Worm (Caenorhabditis elegans): ENCODE results near the gene EEED8.15.

EEED8.15 gene

ce11 chrII:5418929-5419328, at the start of gene EEED8.15:
Gene EEED8.15 (plus strand): TSS chrII:5419229.
- peak in 1 of 2 experiments; percentile 57 for TF ChIP-seq unc-62 (GFP tag; optimal IDR thresholded peaks at IDR 0.05 in 1 of 2)
- no peak for TF ChIP-seq unc-62 (tag; optimal IDR thresholded peaks at IDR 0.05)
- TF ChIP-seq daf-12 (tag; optimal IDR thresholded peaks at IDR 0.05) = no peak
- TF ChIP-seq nhr-48 (tag; optimal IDR thresholded peaks at IDR 0.05) = no peak

- TF ChIP-seq nhr-237 (tag; optimal IDR thresholded peaks at IDR 0.05) = no peak
- peak; percentile 3 for TF ChIP-seq aha-1 (tag)
- no peak for TF ChIP-seq zfp-2 (tag; optimal IDR thresholded peaks at IDR 0.05)
- no peak for TF ChIP-seq gei-8 (GFP tag; optimal IDR thresholded peaks at IDR 0.05)
Measured at ce11 chrII:5370641-5371040, 48.4 kb upstream of the EEED8.15 start, which contains the start of gene F09E5.12. Gene F09E5.12 (minus strand): TSS chrII:5370741.

- no peak for TF ChIP-seq lim-7 (GFP tag; IDR thresholded peaks at IDR 0.05)
- TF ChIP-seq unc-39 (tag; optimal IDR thresholded peaks at IDR 0.05) = no peak
- peak; percentile 68 to 96 for TF ChIP-seq lsy-2 (tag; optimal IDR thresholded peaks at IDR 0.05)
- peak; percentile 79 for TF ChIP-seq nhr-102 (tag; optimal IDR thresholded peaks at IDR 0.05)
- TF ChIP-seq nhr-111 (GFP tag; optimal IDR thresholded peaks at IDR 0.05) = no peak
- TF ChIP-seq mxl-3 (GFP tag; optimal IDR thresholded peaks at IDR 0.05) = peak; percentile 62
- no peak for TF ChIP-seq ceh-82 (tag; optimal IDR thresholded peaks at IDR 0.05)
- no peak for TF ChIP-seq vab-7 (GFP tag; IDR thresholded peaks at IDR 0.05)
- TF ChIP-seq dmd-9 (GFP tag; IDR thresholded peaks at IDR 0.05) = no peak
- TF ChIP-seq ama-1 (optimal IDR thresholded peaks at IDR 0.05) = no peak
- peak; percentile 80 for TF ChIP-seq spr-1 (tag; optimal IDR thresholded peaks at IDR 0.05)
- TF ChIP-seq dve-1 (tag; optimal IDR thresholded peaks at IDR 0.05; ENCODE audit: insufficient read depth) = peak; percentile 91
- no peak for TF ChIP-seq gei-8 (GFP tag; optimal IDR thresholded peaks at IDR 0.05)
- no peak for TF ChIP-seq egl-43 (GFP tag; IDR thresholded peaks at IDR 0.05)
- no peak for TF ChIP-seq zag-1 (tag; optimal IDR thresholded peaks at IDR 0.05)
- no peak for TF ChIP-seq Y75B8A.6 (GFP tag; IDR thresholded peaks at IDR 0.05)
- TF ChIP-seq set-16 (GFP tag; IDR thresholded peaks at IDR 0.05) = no peak
- peak; percentile 95 for TF ChIP-seq mep-1 (tag; optimal IDR thresholded peaks at IDR 0.05)
- TF ChIP-seq dmd-6 (GFP tag; IDR thresholded peaks at IDR 0.05) = peak; percentile 83
- no peak for TF ChIP-seq madf-5 (GFP tag; IDR thresholded peaks at IDR 0.05)
- no peak for TF ChIP-seq jun-1 (tag; optimal IDR thresholded peaks at IDR 0.05)
- no peak for TF ChIP-seq mxl-2 (GFP tag; conservative IDR thresholded peaks at IDR 0.05)
- TF ChIP-seq zfp-2 (tag; optimal IDR thresholded peaks at IDR 0.05) = peak; percentile 23
- TF ChIP-seq daf-12 (tag; optimal IDR thresholded peaks at IDR 0.05) = no peak
- no peak for TF ChIP-seq aly-2 (tag; optimal IDR thresholded peaks at IDR 0.05)
- peak; percentile 87 for TF ChIP-seq dpl-1 (GFP tag; optimal IDR thresholded peaks at IDR 0.05)
- TF ChIP-seq php-3 (GFP tag; IDR thresholded peaks at IDR 0.05) = no peak
- 0 out of 2 replicates have a peak, but pooled peaks have one; percentile 17 for TF ChIP-seq madf-9 (GFP tag; conservative IDR thresholded peaks at IDR 0.05)
- no peak for TF ChIP-seq zip-11 (GFP tag; IDR thresholded peaks at IDR 0.05)
- TF ChIP-seq pqm-1 (tag; optimal IDR thresholded peaks at IDR 0.05) = peak; percentile 74
- no peak for TF ChIP-seq nhr-41 (GFP tag; IDR thresholded peaks at IDR 0.05)
- TF ChIP-seq ces-1 (GFP tag; optimal IDR thresholded peaks at IDR 0.05) = peak; percentile 32
- TF ChIP-seq F10B5.3 (tag; optimal IDR thresholded peaks at IDR 0.05) = peak; percentile 65
- peak; percentile 74 for TF ChIP-seq zfp-3 (GFP tag; conservative IDR thresholded peaks at IDR 0.05)
- TF ChIP-seq daf-8 (GFP tag; IDR thresholded peaks at IDR 0.05) = no peak
- peak; percentile 58 for TF ChIP-seq duxl-1 (tag; optimal IDR thresholded peaks at IDR 0.05; ENCODE audit: poor library complexity)
- TF ChIP-seq nhr-10 (tag; optimal IDR thresholded peaks at IDR 0.05) = no peak
- peak; percentile 54; the same call in 1 of the 2 replicates for TF ChIP-seq arid-1 (GFP tag; conservative IDR thresholded peaks at IDR 0.05)
- no peak for TF ChIP-seq lin-39 (tag; optimal IDR thresholded peaks at IDR 0.05)
- TF ChIP-seq ZK337.2 (GFP tag; IDR thresholded peaks at IDR 0.05) = no peak
- no peak for TF ChIP-seq ztf-11 (tag; optimal IDR thresholded peaks at IDR 0.05)
- peak; percentile 43 for TF ChIP-seq spr-3 (GFP tag; optimal IDR thresholded peaks at IDR 0.05)
Measured at ce11 chrII:5373275-5374047, 45.6 kb upstream of the EEED8.15 start, which contains the start of the genes agt-2 and F09E5.3. Gene agt-2 (minus strand): TSS chrII:5373827. Gene F09E5.3 (plus strand): TSS chrII:5373997.

All from whole organism, L4 larva.